Worm (Caenorhabditis elegans) whole organism, young adult: ENCODE results near the gene zipt-15.

ENCODE experiments used
- F10E7.11 ChIP-seq: sonication (generic microtip); optimal IDR thresholded peaks from 2 replicates; lab custom pipeline; 2017; ENCODE audit warnings: mild to moderate bottlenecking, missing genetic modification characterization, moderate library complexity, missing compliant biosample characterization
- K11D2.4 ChIP-seq: fragments of 200-800 bp; sonication (Bioruptor generic); IDR thresholded peaks from 2 replicates; pipeline ENCODE4 v1.3.6; 2022; ENCODE audit warnings: missing genetic modification reagents, missing genetic modification characterization, missing compliant biosample characterization
- K12H6.12 ChIP-seq: fragments of 200-800 bp; sonication (Bioruptor generic); optimal IDR thresholded peaks from 2 replicates; lab custom pipeline; 2018; ENCODE audit warnings: mild to moderate bottlenecking, missing genetic modification characterization, missing compliant biosample characterization
- ama-1 ChIP-seq, 3 experiments: fragments of 150-350 bp in 1 of 3; sonication (generic microtip) in 2 of 3; optimal IDR thresholded peaks; 2 replicates each; lab custom pipeline; 2014 to 2018; ENCODE audit warnings: missing biosample characterization in 2 of 3, missing genetic modification characterization in 2 of 3, missing genetic modification reagents in 2 of 3
- dpl-1 ChIP-seq: fragments of 150-350 bp; optimal IDR thresholded peaks from 2 replicates; lab custom pipeline; 2014; ENCODE audit warnings: missing biosample characterization, missing genetic modification reagents, missing genetic modification characterization
- him-1 ChIP-seq: sonication (generic microtip); optimal IDR thresholded peaks from 2 replicates; lab custom pipeline; 2016; ENCODE audit warnings: missing genotype, missing genetic modification reagents, missing genetic modification characterization, missing compliant biosample characterization
- lin-26 ChIP-seq: fragments of 200-800 bp; sonication (Bioruptor generic); IDR thresholded peaks from 2 replicates; pipeline ENCODE4 v1.3.6; 2022; ENCODE audit warnings: missing genetic modification reagents, missing genetic modification characterization, missing compliant biosample characterization
- madf-10 ChIP-seq: sonication (generic microtip); optimal IDR thresholded peaks from 2 replicates; lab custom pipeline; 2016; ENCODE audit warnings: mild to moderate bottlenecking, missing genetic modification characterization, missing compliant biosample characterization
- madf-6 ChIP-seq: fragments of 200-800 bp; sonication (Bioruptor generic); IDR thresholded peaks from 2 replicates; pipeline ENCODE4 v1.3.6; 2022; ENCODE audit warnings: missing genetic modification reagents, missing genetic modification characterization, missing compliant biosample characterization
- mxl-1 ChIP-seq: sonication (generic microtip); optimal IDR thresholded peaks from 2 replicates; lab custom pipeline; 2016; ENCODE audit warnings: missing genetic modification characterization, missing compliant biosample characterization
- nhr-90 ChIP-seq: sonication (generic microtip); optimal IDR thresholded peaks from 2 replicates; lab custom pipeline; 2016; ENCODE audit warnings: missing genotype, mild to moderate bottlenecking, missing genetic modification characterization, missing compliant biosample characterization
- unc-62 ChIP-seq: fragments of 150-350 bp; optimal IDR thresholded peaks from 2 replicates; lab custom pipeline; 2014; ENCODE audit warnings: missing biosample characterization, missing genetic modification reagents, missing genetic modification characterization
- ztf-22 ChIP-seq: fragments of 200-800 bp; sonication (Bioruptor generic); optimal IDR thresholded peaks from 2 replicates; lab custom pipeline; 2018; ENCODE audit warnings: mild to moderate bottlenecking, missing genetic modification characterization, moderate library complexity, missing compliant biosample characterization

DNA sequence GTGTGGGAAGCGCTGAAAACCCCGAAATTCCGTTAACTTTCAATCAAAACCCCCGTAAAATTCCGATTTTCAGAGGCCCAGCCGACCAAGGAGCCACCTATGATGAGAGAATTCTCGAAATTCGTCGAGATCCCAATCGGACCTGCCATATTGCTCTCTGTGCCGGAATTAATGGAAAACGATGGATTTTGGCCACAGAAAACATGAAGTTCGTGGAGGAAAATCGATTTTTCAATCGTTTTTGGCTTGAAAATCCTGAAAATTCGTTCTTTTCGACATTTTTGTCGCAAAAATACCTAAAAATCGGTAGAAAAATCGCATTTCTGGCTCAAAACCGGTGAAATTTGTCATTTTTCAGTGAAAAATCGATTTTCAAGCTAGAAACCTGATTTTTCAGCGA is 51.2 kb downstream of the zipt-15 start:
- TF ChIP-seq him-1 (tag; lab: Kevin White, UChicago) (no peak), lin-26 (GFP tag; lab: Robert Waterston, UW) (no peak), dpl-1 (GFP tag; lab: Kevin White, UChicago) (no peak), ztf-22 (GFP tag; lab: Kevin White, UChicago) (no peak), ama-1 (optimal IDR thresholded peaks at IDR 0.05; lab: Kevin White, UChicago) (no peak), ama-1 (GFP tag; optimal IDR thresholded peaks at IDR 0.05; lab: Kevin White, UChicago) (no peak), F10E7.11 (tag; lab: Kevin White, UChicago) (no peak), mxl-1 (tag; lab: Kevin White, UChicago) (no peak), madf-6 (GFP tag; lab: Robert Waterston, UW) (no peak), K11D2.4 (GFP tag; lab: Robert Waterston, UW) (no peak), unc-62 (GFP tag; lab: Kevin White, UChicago) (no peak), madf-10 (tag; lab: Kevin White, UChicago) (no peak), nhr-90 (no peak), K12H6.12 (tag; lab: Kevin White, UChicago) (no peak)
